Fruit fly (Drosophila melanogaster): ENCODE results near the gene CG4835.

- TF ChIP-seq rn (GFP tag; IDR thresholded peaks at IDR 0.05) = no peak
- TF ChIP-seq Pif1A (GFP tag; optimal IDR thresholded peaks at IDR 0.05) = no peak
- TF ChIP-seq Pif1B (GFP tag; optimal IDR thresholded peaks at IDR 0.05) = no peak
- no peak for TF ChIP-seq CG8159 (tag; optimal IDR thresholded peaks at IDR 0.05)
- TF ChIP-seq CG8301 (tag; optimal IDR thresholded peaks at IDR 0.05) = no peak
- no peak for TF ChIP-seq CG17806 (tag; optimal IDR thresholded peaks at IDR 0.05)
- no peak for TF ChIP-seq CG9948 (tag; optimal IDR thresholded peaks at IDR 0.05)
Measured at dm6 chr3L:5479490-5479889, at the start of gene CG4835.
